Fruit fly (Drosophila melanogaster): ENCODE measurements around the gene Sfp78E.

Sfp78E gene

DNA sequence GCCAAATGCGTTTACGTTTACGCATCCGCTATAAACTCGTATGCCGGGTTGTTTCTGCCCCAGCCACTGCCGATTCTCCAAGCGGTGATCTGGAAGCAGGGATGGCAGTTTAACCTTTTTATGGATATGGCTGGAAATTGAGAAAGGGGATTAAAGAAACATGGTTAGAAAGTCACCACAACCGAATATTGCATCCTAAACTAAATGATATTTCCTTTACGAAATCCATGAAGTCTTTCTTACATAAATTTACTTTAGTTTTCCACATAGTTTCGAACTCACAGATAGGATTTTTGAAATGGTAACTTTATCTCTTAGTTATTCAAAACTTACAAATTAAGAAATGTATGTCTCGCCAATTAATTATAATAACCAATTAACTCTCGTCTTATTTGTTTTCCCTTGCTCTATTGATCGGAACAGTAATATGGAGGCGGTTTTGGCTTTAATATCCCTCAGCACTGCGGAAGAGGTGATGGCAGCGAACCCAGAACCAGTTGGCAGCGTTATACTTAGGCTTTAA lies 4.8 kb upstream of the Sfp78E start:
- no peak for TF ChIP-seq noc (tag; optimal IDR thresholded peaks at IDR 0.05)

- no peak for TF ChIP-seq noc (tag; optimal IDR thresholded peaks at IDR 0.05)
Observed at dm6 chr3L:21685753-21686152, 1.9 kb upstream of the Sfp78E start.

dm6 chr3L:21679687-21680086 lies 4.2 kb downstream of the Sfp78E start, which contains the start of the genes Als2 and CG11248:
TSS of gene Als2 (minus strand) at chr3L:21679755.
TSS of gene CG11248 (plus strand) at chr3L:21680050.
- TF ChIP-seq noc (tag; optimal IDR thresholded peaks at IDR 0.05), result no peak

DNA sequence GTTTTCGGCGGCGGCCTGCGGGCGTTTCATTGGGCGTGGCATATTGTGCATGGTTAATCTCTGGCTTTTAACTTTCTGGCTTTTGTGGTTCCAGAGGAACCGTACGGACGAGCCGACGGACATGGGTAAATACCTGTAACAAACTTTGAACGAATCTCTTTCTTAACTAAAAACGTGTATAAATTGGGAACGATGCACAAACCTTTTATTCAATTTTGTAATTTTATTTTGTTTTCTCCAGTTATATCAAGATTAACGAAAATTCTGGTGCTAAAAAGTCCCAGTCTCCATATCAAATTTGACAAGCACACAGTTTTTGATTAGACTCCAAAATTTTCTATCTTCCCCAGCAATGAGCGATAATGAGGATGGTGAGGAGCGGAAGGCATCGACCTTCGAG lies 12.0 kb downstream of the Sfp78E start, which contains the start of gene CG11249:
TSS of gene CG11249 (plus strand) at position 301 of the 400 bp plus-strand sequence.
- no peak for TF ChIP-seq noc (tag; optimal IDR thresholded peaks at IDR 0.05)

dm6 chr3L:21667530-21667929 lies 16.3 kb downstream of the Sfp78E start:
- TF ChIP-seq noc (tag; optimal IDR thresholded peaks at IDR 0.05), result no peak

- TF ChIP-seq noc (tag; optimal IDR thresholded peaks at IDR 0.05), result no peak
Observed at dm6 chr3L:21666880-21667279, 17.0 kb downstream of the Sfp78E start, which contains the start of gene Cpr78E. TSS of gene Cpr78E (minus strand) at chr3L:21666980.

DNA sequence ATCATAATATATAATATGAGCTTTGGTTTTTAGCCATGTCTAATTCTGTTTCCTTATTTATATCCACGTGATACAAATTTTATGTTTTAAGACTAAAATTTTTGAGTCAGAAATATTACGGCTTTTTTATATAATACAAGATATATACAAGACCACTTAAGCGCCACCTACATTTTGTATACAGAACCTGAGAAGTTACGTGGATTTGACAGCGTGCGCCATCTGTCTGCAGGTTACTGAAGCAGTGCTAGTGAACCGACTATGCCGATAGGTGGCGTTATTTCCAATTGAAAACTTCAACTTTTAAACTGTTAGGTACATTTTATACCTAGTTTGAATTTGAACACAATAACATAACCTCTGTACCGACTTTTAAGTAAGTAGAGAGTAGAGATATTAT lies 31.1 kb downstream of the Sfp78E start:
- TF ChIP-seq noc (tag; optimal IDR thresholded peaks at IDR 0.05), result no peak

- TF ChIP-seq noc (tag; optimal IDR thresholded peaks at IDR 0.05), result no peak
Observed at dm6 chr3L:21652124-21652523, 31.7 kb downstream of the Sfp78E start.

DNA sequence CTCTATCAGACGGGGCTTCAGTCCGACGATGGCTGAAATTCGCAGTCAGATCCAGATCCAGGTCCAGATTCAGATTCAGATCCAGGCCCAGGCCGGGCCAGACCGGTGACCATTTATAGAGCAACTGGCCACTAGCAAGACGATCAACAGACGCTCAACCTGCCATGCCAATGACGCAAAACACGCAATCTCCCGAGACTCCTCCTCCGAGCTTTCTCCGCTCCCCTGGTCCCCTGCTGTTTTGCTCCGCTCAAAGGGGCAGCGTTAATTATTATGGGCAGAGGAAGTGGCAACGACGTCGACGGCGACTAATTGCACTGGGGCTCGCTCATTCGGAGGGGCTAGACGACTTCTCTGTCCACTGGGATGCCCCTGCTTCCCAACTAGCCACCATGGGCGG lies 32.4 kb downstream of the Sfp78E start:
- TF ChIP-seq noc (tag; optimal IDR thresholded peaks at IDR 0.05), result no peak

dm6 chr3L:21647853-21648252 lies 36.0 kb downstream of the Sfp78E start:
- no peak for TF ChIP-seq noc (tag; optimal IDR thresholded peaks at IDR 0.05)

DNA sequence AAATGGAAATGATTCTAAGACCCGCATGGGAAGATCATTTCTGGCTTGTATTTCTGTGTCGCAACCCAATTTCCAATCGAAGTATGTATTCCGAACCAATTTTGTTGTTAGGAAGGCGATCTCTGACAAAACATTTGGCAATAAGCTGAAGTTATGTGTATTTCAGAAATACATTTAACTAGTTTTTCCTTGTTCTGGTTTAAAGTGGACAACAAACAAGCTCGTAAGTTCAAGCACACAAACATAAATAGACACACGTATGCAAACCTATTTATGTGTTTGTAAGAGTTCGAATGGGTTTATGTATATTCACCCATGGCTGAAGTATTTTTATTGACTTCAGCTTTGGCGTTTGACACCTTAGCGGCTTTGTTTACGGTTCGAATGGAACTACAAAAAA lies 38.0 kb downstream of the Sfp78E start:
- TF ChIP-seq noc (tag; optimal IDR thresholded peaks at IDR 0.05), result no peak

dm6 chr3L:21644607-21645006 lies 39.2 kb downstream of the Sfp78E start, which contains the start of gene CG43980:
TSS of gene CG43980 (plus strand) at chr3L:21644958.
- no peak for TF ChIP-seq noc (tag; optimal IDR thresholded peaks at IDR 0.05)

- TF ChIP-seq noc (tag; optimal IDR thresholded peaks at IDR 0.05), result no peak
Observed at dm6 chr3L:21644176-21644575, 39.7 kb downstream of the Sfp78E start.

DNA sequence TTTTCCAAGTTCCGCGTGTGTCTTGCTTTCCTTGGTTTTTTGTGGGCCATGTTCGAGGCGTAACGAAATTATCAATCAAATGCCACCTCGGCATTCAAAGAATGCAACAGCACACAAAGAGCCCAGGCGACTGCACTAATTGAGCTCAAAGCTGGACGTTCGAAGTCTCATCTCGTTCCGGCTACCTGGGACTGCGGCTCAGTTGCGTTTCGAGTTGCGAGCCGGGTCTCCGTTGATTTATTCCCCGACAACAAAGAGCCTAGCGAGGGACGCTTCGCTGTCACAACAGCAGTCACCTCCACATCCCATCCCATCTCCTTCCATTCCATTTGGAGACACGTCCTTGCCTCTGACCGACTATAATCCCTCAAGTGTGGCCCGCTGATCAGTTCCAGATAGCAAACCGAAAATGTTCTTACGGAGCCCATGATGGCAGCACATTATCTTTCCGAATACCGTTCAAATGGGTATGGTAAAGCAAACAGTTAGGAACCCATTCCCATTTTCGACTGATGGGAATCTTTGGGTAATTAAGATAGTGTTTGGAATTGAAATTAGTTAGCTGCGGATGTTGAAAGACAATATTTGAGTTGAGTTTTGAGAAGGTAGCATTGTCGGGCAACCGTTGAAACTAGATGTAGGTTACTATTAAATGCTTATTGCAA lies 40.8 kb downstream of the Sfp78E start:
- TF ChIP-seq noc (tag; optimal IDR thresholded peaks at IDR 0.05), result no peak

- TF ChIP-seq noc (tag; optimal IDR thresholded peaks at IDR 0.05), result peak; percentile 16
Observed at dm6 chr3L:21640815-21641214, 43.0 kb downstream of the Sfp78E start, which contains the start of gene Atox1. TSS of gene Atox1 (plus strand) at chr3L:21640995.

DNA sequence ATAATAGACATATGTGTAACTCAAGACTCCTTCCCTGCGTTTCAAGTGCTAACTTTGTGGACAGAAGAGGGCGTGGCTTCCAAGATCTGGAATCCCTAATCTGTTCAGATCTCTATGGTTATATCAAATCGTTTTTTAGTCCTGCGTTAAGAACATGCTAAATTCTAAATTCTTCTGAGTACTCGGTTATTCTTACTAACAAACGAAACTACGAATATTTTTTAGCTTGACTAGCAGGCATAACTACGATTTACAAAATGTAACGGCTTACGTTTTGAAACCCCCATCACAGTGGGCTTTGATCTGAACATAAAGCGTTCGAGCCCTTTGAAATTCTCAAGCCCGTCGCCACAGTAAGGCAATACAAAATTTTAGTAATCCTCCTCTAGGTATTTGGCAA lies 44.8 kb downstream of the Sfp78E start, which contains the start of gene CG32445:
TSS of gene CG32445 (plus strand) at position 301 of the 400 bp plus-strand sequence.
- TF ChIP-seq noc (tag; optimal IDR thresholded peaks at IDR 0.05), result no peak

- peak; percentile 50 for TF ChIP-seq noc (tag; optimal IDR thresholded peaks at IDR 0.05)
Observed at dm6 chr3L:21636265-21636993, 47.4 kb downstream of the Sfp78E start, which contains the start of gene CG32444. TSS of gene CG32444 (plus strand) at chr3L:21636947.

Measured in whole organism, larva.